Worm (Caenorhabditis elegans): Measurements from ENCODE around the gene irld-42.

irld-42 gene

DNA sequence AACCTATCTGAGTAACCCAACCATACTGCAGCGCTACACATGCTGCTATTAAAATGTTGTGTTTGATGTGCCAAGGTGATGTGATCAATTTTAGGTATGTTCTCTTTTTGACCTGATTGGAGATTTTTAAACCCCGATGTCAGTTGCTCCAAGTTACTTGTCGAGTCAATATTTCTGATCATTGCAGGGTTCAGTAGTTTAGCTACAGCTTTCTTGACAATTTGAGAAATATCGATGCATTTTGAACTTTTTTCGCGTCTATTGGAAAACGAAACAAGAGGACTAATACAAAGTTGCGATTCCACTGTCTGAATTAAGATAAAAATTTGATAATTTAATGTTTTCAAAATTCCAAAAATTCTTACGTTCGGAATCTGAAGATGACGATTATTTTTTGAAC lies 44.9 kb upstream of the irld-42 start:
- TF ChIP-seq zfh-2 (GFP tag; conservative IDR thresholded peaks at IDR 0.05), result no peak
- TF ChIP-seq Y53F4B.3 (GFP tag; IDR thresholded peaks at IDR 0.05), result no peak
- TF ChIP-seq zim-3 (tag; optimal IDR thresholded peaks at IDR 0.05), result no peak
- no peak for TF ChIP-seq mxl-1 (tag; optimal IDR thresholded peaks at IDR 0.05)
- no peak for TF ChIP-seq nhr-80 (tag; optimal IDR thresholded peaks at IDR 0.05)

DNA sequence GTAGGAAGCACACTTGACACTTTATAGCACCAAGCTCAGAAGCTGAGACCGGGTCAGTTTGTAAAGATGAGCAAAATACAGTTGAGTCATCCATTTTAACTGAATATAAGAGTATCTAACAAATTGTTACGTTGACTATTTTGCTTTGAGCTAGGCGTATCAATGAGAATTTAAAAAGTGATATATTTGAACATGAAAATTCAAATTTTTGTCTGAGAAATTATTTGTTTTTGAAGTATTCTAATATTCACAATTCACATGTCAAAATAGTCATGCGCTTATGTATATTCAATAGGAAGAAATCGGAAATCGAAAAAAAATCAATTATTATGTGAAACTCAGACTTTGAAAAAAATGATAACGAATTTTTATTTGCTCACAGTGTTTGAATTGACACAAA lies 44.0 kb upstream of the irld-42 start, which contains the start of gene nhr-110:
TSS of gene nhr-110 (minus strand) at position 101 of the 400 bp plus-strand sequence.
- TF ChIP-seq nhr-179 (tag; optimal IDR thresholded peaks at IDR 0.05) (no peak), somi-1 (GFP tag; optimal IDR thresholded peaks at IDR 0.05) (no peak), rec-8 (tag; optimal IDR thresholded peaks at IDR 0.05) (no peak), ztf-6 (GFP tag; IDR thresholded peaks at IDR 0.05) (no peak), tbp1 (GFP tag; optimal IDR thresholded peaks at IDR 0.05) (no peak), lin-40 (tag; optimal IDR thresholded peaks at IDR 0.05) (no peak), attf-6 (GFP tag; IDR thresholded peaks at IDR 0.05) (no peak), akir-1 (GFP tag; optimal IDR thresholded peaks at IDR 0.05) (no peak), Y56A3A.18 (GFP tag; IDR thresholded peaks at IDR 0.05) (no peak), let-526 (GFP tag; IDR thresholded peaks at IDR 0.05) (no peak), B0336.3 (GFP tag; IDR thresholded peaks at IDR 0.05) (no peak), lin-35 (GFP tag; optimal IDR thresholded peaks at IDR 0.05) (no peak), unc-62 (GFP tag; optimal IDR thresholded peaks at IDR 0.05) (no peak), D2030.7 (GFP tag; IDR thresholded peaks at IDR 0.05) (no peak), ztf-22 (GFP tag; optimal IDR thresholded peaks at IDR 0.05) (no peak), F37B4.10 (GFP tag; IDR thresholded peaks at IDR 0.05) (no peak), madf-10 (tag; optimal IDR thresholded peaks at IDR 0.05) (no peak), lir-1 (GFP tag; conservative IDR thresholded peaks at IDR 0.05) (no peak), pha-4 (tag; optimal IDR thresholded peaks at IDR 0.05) (no peak), dpl-1 (GFP tag; optimal IDR thresholded peaks at IDR 0.05) (no peak)

DNA sequence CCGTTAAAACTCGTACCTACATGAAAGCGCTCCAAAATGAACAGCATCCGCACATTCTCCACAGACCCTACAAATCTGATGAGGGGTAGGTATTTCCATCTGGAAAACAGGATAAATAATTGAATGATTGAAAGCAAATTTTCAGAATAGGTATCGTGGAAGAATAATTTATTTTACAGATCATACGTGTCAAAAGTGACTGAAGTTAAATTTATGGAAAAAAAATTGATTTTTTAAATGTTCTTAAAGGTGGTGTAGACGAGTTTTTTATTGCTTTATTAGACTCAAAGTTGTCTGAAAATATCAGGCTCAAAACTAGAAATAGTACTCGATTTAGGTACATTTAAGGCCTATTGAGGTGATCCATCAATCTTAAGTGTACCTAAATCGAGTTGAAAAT lies 41.6 kb upstream of the irld-42 start, which contains the start of gene nhr-237:
TSS of gene nhr-237 (minus strand) at position 101 of the 400 bp plus-strand sequence.
- TF ChIP-seq B0336.3 (GFP tag; IDR thresholded peaks at IDR 0.05), result no peak
- no peak for TF ChIP-seq nhr-179 (tag; optimal IDR thresholded peaks at IDR 0.05)
- no peak for TF ChIP-seq egrh-3 (GFP tag; IDR thresholded peaks at IDR 0.05)

DNA sequence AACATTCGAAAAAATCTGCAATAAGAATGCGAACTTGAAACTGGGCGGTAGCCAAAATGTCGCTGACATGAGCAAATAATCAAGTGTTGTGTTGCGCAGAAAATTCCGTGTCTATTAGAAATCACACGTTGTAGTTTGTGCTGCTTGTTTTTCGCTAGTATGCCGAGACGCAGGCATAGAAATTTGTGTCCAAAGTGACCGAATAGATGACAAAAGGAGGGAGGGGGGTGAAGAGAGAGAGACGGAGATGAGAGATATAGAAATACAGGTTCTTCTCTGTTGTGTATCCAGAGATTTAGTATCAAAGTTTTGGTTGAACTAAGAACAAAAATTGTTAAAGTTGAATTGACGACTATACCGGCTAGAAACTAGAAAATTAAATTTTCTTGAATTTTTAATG lies 41.0 kb upstream of the irld-42 start:
- TF ChIP-seq nhr-80 (tag; optimal IDR thresholded peaks at IDR 0.05) (no peak), athp-1 (tag; optimal IDR thresholded peaks at IDR 0.05) (no peak), F10E7.11 (tag; optimal IDR thresholded peaks at IDR 0.05) (no peak), lin-40 (tag; optimal IDR thresholded peaks at IDR 0.05) (peak; percentile 22), Y53G8AR.9 (GFP tag; conservative IDR thresholded peaks at IDR 0.05) (0 out of 2 replicates have a peak, but pooled peaks have one; percentile 25), fkh-3 (tag; optimal IDR thresholded peaks at IDR 0.05) (no peak), lin-26 (GFP tag; IDR thresholded peaks at IDR 0.05) (peak; percentile 40; the same call in 1 of the 2 replicates)

DNA sequence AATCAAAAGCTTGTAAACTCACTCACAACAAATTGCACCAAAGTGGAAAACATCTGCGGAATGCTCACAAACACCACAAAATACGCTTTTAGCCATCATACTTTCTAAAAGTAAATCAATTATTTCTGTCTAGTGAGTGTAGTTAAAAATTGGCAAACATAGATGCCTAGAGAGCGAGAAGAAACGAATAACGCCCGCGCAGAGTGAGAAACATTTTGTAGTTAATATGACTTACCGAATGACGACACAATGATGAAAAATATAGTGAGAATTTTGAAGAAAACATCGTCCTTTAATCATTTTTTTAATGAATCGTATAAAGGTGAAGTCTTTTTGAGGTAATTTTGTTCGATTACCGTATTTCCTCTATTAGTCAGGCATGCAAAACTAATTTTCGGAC lies 39.0 kb upstream of the irld-42 start, which contains the start of gene nhr-238:
TSS of gene nhr-238 (minus strand) at position 104 of the 400 bp plus-strand sequence.
- TF ChIP-seq mes-4 (tag; optimal IDR thresholded peaks at IDR 0.05), result no peak
- no peak for TF ChIP-seq efl-1 (GFP tag; optimal IDR thresholded peaks at IDR 0.05)
- TF ChIP-seq him-1 (tag; optimal IDR thresholded peaks at IDR 0.05), result no peak
- no peak for TF ChIP-seq unc-130 (GFP tag; optimal IDR thresholded peaks at IDR 0.05)
- TF ChIP-seq nfya-1 (tag; optimal IDR thresholded peaks at IDR 0.05; ENCODE audit: borderline replicate concordance, insufficient read depth), result no peak
- no peak for TF ChIP-seq die-1 (tag; optimal IDR thresholded peaks at IDR 0.05)
- no peak for TF ChIP-seq rcor-1 (GFP tag; IDR thresholded peaks at IDR 0.05)
- no peak for TF ChIP-seq ama-1 (optimal IDR thresholded peaks at IDR 0.05)
- TF ChIP-seq ama-1 (GFP tag; optimal IDR thresholded peaks at IDR 0.05), result no peak
- TF ChIP-seq akir-1 (GFP tag; optimal IDR thresholded peaks at IDR 0.05), result no peak
- no peak for TF ChIP-seq C17E4.6 (GFP tag; IDR thresholded peaks at IDR 0.05)
- no peak for TF ChIP-seq attf-3 (GFP tag; conservative IDR thresholded peaks at IDR 0.05)
- TF ChIP-seq rpc-1 (optimal IDR thresholded peaks at IDR 0.05), result no peak
- no peak for TF ChIP-seq rpc-1 (tag; optimal IDR thresholded peaks at IDR 0.05)
- no peak for TF ChIP-seq hrde-1 (tag; optimal IDR thresholded peaks at IDR 0.05; ENCODE audit: borderline replicate concordance)

Measured in whole organism, young adult.